Fruit fly (Drosophila melanogaster) whole organism, wandering third instar larva: ENCODE results near the gene Hr78.
A peak's percentile ranks its signal among the peaks of the same experiment; 100 is the strongest.

Experiments used
- Abd-B ChIP-seq: fragments of >200 bp; optimal IDR thresholded peaks from 2 replicates; lab custom pipeline; 2017; ENCODE audit warnings: missing biosample characterization, missing genetic modification characterization
- CG32264 ChIP-seq: fragments of 200-800 bp; sonication (Bioruptor generic); optimal IDR thresholded peaks from 2 replicates; lab custom pipeline; 2016; ENCODE audit warnings: missing biosample characterization, missing genetic modification characterization
- CG9705 ChIP-seq: fragments of 200-800 bp; sonication (Bioruptor generic); optimal IDR thresholded peaks from 2 replicates; lab custom pipeline; 2018; ENCODE audit warnings: missing biosample characterization, mild to moderate bottlenecking, missing genetic modification characterization
- CrebA ChIP-seq: fragments of 200-800 bp; sonication (Bioruptor generic); optimal IDR thresholded peaks from 2 replicates; lab custom pipeline; 2016; ENCODE audit warnings: missing biosample characterization, mild to moderate bottlenecking, missing genetic modification characterization, borderline replicate concordance
- Dfd ChIP-seq: fragments of >200 bp; optimal IDR thresholded peaks from 2 replicates; lab custom pipeline; 2017; ENCODE audit warnings: missing biosample characterization, missing genetic modification characterization
- Dif ChIP-seq: fragments of 200-275, 200-300 bp; sonication (Bioruptor generic); optimal IDR thresholded peaks from 2 replicates; lab custom pipeline; 2018; ENCODE audit warnings: missing biosample characterization, missing genetic modification characterization; ENCODE audit not compliant: partially characterized antibody
- GATAd ChIP-seq: sonication (Bioruptor generic); optimal IDR thresholded peaks from 2 replicates; lab custom pipeline; 2016; ENCODE audit warnings: missing biosample characterization, missing genetic modification characterization
- HLH106 ChIP-seq: fragments of 200-800 bp; optimal IDR thresholded peaks from 3 replicates; lab custom pipeline; 2019; ENCODE audit warnings: missing biosample characterization, mild to moderate bottlenecking, missing genetic modification characterization, moderate library complexity
- Hnf4 ChIP-seq: fragments of 200-800 bp; sonication (Bioruptor generic); optimal IDR thresholded peaks from 2 replicates; lab custom pipeline; 2016; ENCODE audit warnings: missing biosample characterization, mild to moderate bottlenecking, missing genetic modification characterization
- Hr78 ChIP-seq: fragments of >200 bp; optimal IDR thresholded peaks from 2 replicates; lab custom pipeline; 2017; ENCODE audit warnings: missing biosample characterization, missing genetic modification characterization
- Hr83 ChIP-seq: fragments of 200-300 bp; sonication (Bioruptor generic); optimal IDR thresholded peaks from 2 replicates; lab custom pipeline; 2016; ENCODE audit warnings: missing biosample characterization, mild to moderate bottlenecking, missing genetic modification characterization, moderate library complexity; ENCODE audit not compliant: poor library complexity, severe bottlenecking
- Jra ChIP-seq: sonication (Bioruptor generic); optimal IDR thresholded peaks from 2 replicates; lab custom pipeline; 2016; ENCODE audit warnings: missing biosample characterization, missing genetic modification characterization
- Mio ChIP-seq: sonication (Bioruptor generic); optimal IDR thresholded peaks from 2 replicates; lab custom pipeline; 2016; ENCODE audit warnings: missing biosample characterization, missing genetic modification characterization
- Myc ChIP-seq: fragments of >200 bp; optimal IDR thresholded peaks from 2 replicates; lab custom pipeline; 2017
- N ChIP-seq: fragments of >200 bp; optimal IDR thresholded peaks from 2 replicates; lab custom pipeline; 2018; ENCODE audit warnings: missing biosample characterization, missing external identifiers, missing genetic modification characterization
- OdsH ChIP-seq: fragments of 200-800 bp; sonication (Bioruptor generic); optimal IDR thresholded peaks from 2 replicates; lab custom pipeline; 2016; ENCODE audit warnings: missing biosample characterization, mild to moderate bottlenecking, missing genetic modification characterization
- Rel ChIP-seq, 2 experiments: fragments of 200-800 bp; sonication (Bioruptor generic) in 1 of 2; optimal IDR thresholded peaks; 2 replicates in 1 of 2; 3 replicates in 1 of 2; lab custom pipeline; 2016 to 2019; ENCODE audit warnings: mild to moderate bottlenecking in 2 of 2, missing biosample characterization in 2 of 2, missing genetic modification characterization in 2 of 2, moderate library complexity in 1 of 2
- Sp1 ChIP-seq: fragments of 200-800 bp; sonication (Bioruptor generic); optimal IDR thresholded peaks from 3 replicates; lab custom pipeline; 2019; ENCODE audit warnings: missing biosample characterization, mild to moderate bottlenecking, missing genetic modification characterization, moderate library complexity
- Vsx2 ChIP-seq: fragments of 200-300, 225-300 bp; sonication (Bioruptor generic); optimal IDR thresholded peaks from 2 replicates; lab custom pipeline; 2018; ENCODE audit warnings: missing biosample characterization, missing genetic modification characterization; ENCODE audit not compliant: partially characterized antibody
- br ChIP-seq: fragments of 200-800 bp; sonication (Bioruptor generic); optimal IDR thresholded peaks from 2 replicates; lab custom pipeline; 2016; ENCODE audit warnings: missing biosample characterization, missing genetic modification characterization
- brk ChIP-seq: fragments of 200-800 bp; sonication (Bioruptor generic); optimal IDR thresholded peaks from 2 replicates; lab custom pipeline; 2016; ENCODE audit warnings: missing biosample characterization, mild to moderate bottlenecking, missing genetic modification characterization
- dl ChIP-seq, 2 experiments: fragments of 175-275, 200-275 bp in 1 of 2; fragments of 200-275 bp in 1 of 2; sonication (Bioruptor generic); optimal IDR thresholded peaks; lab custom pipeline; 2018; ENCODE audit warnings: mild to moderate bottlenecking in 2 of 2, missing biosample characterization in 2 of 2, missing genetic modification characterization in 2 of 2, moderate library complexity in 2 of 2; ENCODE audit not compliant: partially characterized antibody in 2 of 2, insufficient read depth in 1 of 2
- dmrt93B ChIP-seq: fragments of 200-800 bp; sonication (Bioruptor generic); optimal IDR thresholded peaks from 2 replicates; lab custom pipeline; 2018; ENCODE audit warnings: missing biosample characterization, mild to moderate bottlenecking, missing genetic modification characterization
- dsf ChIP-seq: sonication (Bioruptor generic); optimal IDR thresholded peaks from 2 replicates; lab custom pipeline; 2016; ENCODE audit warnings: missing biosample characterization, missing genetic modification characterization, borderline replicate concordance
- ey ChIP-seq: fragments of 200-800 bp; sonication (Bioruptor generic); optimal IDR thresholded peaks from 2 replicates; lab custom pipeline; 2016; ENCODE audit warnings: missing biosample characterization, missing genetic modification characterization
- foxo ChIP-seq, 2 experiments: fragments of 200-800 bp; sonication (Bioruptor generic); optimal IDR thresholded peaks; 2 replicates in 1 of 2; 3 replicates in 1 of 2; lab custom pipeline; 2016 to 2017; ENCODE audit warnings: missing biosample characterization in 2 of 2, missing genetic modification characterization in 2 of 2
- fru ChIP-seq: fragments of 200-800 bp; sonication (Bioruptor generic); optimal IDR thresholded peaks from 3 replicates; lab custom pipeline; 2016; ENCODE audit warnings: missing biosample characterization, mild to moderate bottlenecking, missing genetic modification characterization
- h ChIP-seq: fragments of 200-800 bp; sonication (Bioruptor generic); optimal IDR thresholded peaks from 3 replicates; lab custom pipeline; 2016; ENCODE audit warnings: missing biosample characterization, mild to moderate bottlenecking, missing genetic modification characterization
- jim ChIP-seq: fragments of 175-275, 200-325 bp; sonication (Bioruptor generic); optimal IDR thresholded peaks from 2 replicates; lab custom pipeline; 2016; ENCODE audit warnings: missing biosample characterization, mild to moderate bottlenecking, missing genetic modification characterization
- lola ChIP-seq: fragments of >200 bp; optimal IDR thresholded peaks from 2 replicates; lab custom pipeline; 2017; ENCODE audit warnings: missing biosample characterization, missing genetic modification characterization
- pan ChIP-seq: fragments of >200 bp; optimal IDR thresholded peaks from 2 replicates; lab custom pipeline; 2017
- psq ChIP-seq: fragments of 200-800 bp; sonication (Bioruptor generic); optimal IDR thresholded peaks from 3 replicates; lab custom pipeline; 2017; ENCODE audit warnings: missing biosample characterization, mild to moderate bottlenecking, missing genetic modification characterization, moderate library complexity
- rgr ChIP-seq: fragments of 200-800 bp; sonication (Bioruptor generic); optimal IDR thresholded peaks from 3 replicates; lab custom pipeline; 2016; ENCODE audit warnings: missing biosample characterization, mild to moderate bottlenecking, missing genetic modification characterization
- sage ChIP-seq: fragments of 200-800 bp; sonication (Bioruptor generic); optimal IDR thresholded peaks from 2 replicates; lab custom pipeline; 2016; ENCODE audit warnings: missing biosample characterization, mild to moderate bottlenecking, missing genetic modification characterization
- sv ChIP-seq: fragments of 200-800 bp; sonication (Bioruptor generic); optimal IDR thresholded peaks from 3 replicates; lab custom pipeline; 2016; ENCODE audit warnings: missing biosample characterization, missing genetic modification characterization
- tai ChIP-seq: sonication (Bioruptor generic); optimal IDR thresholded peaks from 2 replicates; lab custom pipeline; 2016; ENCODE audit warnings: missing biosample characterization, missing genetic modification characterization
- usp ChIP-seq: fragments of >200 bp; optimal IDR thresholded peaks from 2 replicates; lab custom pipeline; 2017; ENCODE audit warnings: missing biosample characterization, missing genetic modification characterization
- woc ChIP-seq: sonication (Bioruptor generic); optimal IDR thresholded peaks from 2 replicates; lab custom pipeline; 2016; ENCODE audit warnings: missing biosample characterization, mild to moderate bottlenecking, missing genetic modification characterization

Hr78 gene

dm6 chr3L:21515823-21516715 is 18.8 kb upstream of the Hr78 start, which contains the start of the genes SAK and Cdk12 (continued):
- TF ChIP-seq Dif (no peak), HLH106 (tag; lab: Kevin White, UChicago) (peak; percentile 90), Hr78 (peak; percentile 64), dl (GFP tag; optimal IDR thresholded peaks at IDR 0.05; lab: Kevin White, UChicago; ENCODE audit: insufficient read depth in 1 of 2, partially characterized antibody in 2 of 2) (no peak), Abd-B (GFP tag; lab: Kevin White, UChicago) (no peak), jim (GFP tag; lab: Kevin White, UChicago) (no peak), usp (no peak), dmrt93B (peak; percentile 80), br (GFP tag; lab: Kevin White, UChicago) (peak; percentile 56), OdsH (GFP tag; lab: Kevin White, UChicago) (peak; percentile 77), dsf (GFP tag; lab: Kevin White, UChicago) (peak; percentile 34), lola (GFP tag; lab: Kevin White, UChicago) (no peak), CG32264 (GFP tag; lab: Kevin White, UChicago) (no peak), Rel (GFP tag; optimal IDR thresholded peaks at IDR 0.05; lab: Kevin White, UChicago) (peak; percentile 42), Rel (tag; optimal IDR thresholded peaks at IDR 0.05; lab: Kevin White, UChicago) (peak; percentile 48)
- TF ChIP-seq, all 38 proteins: peak for 25

dm6 chr3L:21509488-21510122 is 12.3 kb upstream of the Hr78 start:
- no peak for TF ChIP-seq CG9705 (GFP tag; lab: Kevin White, UChicago)
- TF ChIP-seq Vsx2 (GFP tag; lab: Kevin White, UChicago): no peak
- no peak for TF ChIP-seq OdsH (GFP tag; lab: Kevin White, UChicago)
- TF ChIP-seq usp: no peak
- peak in 1 of 2 experiments; percentile 64 for TF ChIP-seq dl (GFP tag; optimal IDR thresholded peaks at IDR 0.05; lab: Kevin White, UChicago; ENCODE audit: insufficient read depth in 1 of 2, partially characterized antibody in 2 of 2)
- no peak for TF ChIP-seq dmrt93B
- no peak for TF ChIP-seq CG32264 (GFP tag; lab: Kevin White, UChicago)
- TF ChIP-seq Rel (GFP tag; optimal IDR thresholded peaks at IDR 0.05; lab: Kevin White, UChicago): no peak
- peak; percentile 65 for TF ChIP-seq Rel (tag; optimal IDR thresholded peaks at IDR 0.05; lab: Kevin White, UChicago)
- no peak for TF ChIP-seq Jra (GFP tag; lab: Kevin White, UChicago)
- no peak for TF ChIP-seq pan (lab: Kevin White, UChicago)
- TF ChIP-seq HLH106 (tag; lab: Kevin White, UChicago): peak; percentile 6
- TF ChIP-seq ey (GFP tag; lab: Kevin White, UChicago): peak; percentile 33
- no peak for TF ChIP-seq Mio (GFP tag; lab: Kevin White, UChicago)
- no peak for TF ChIP-seq CrebA (GFP tag; lab: Kevin White, UChicago)
- peak; percentile 52 for TF ChIP-seq h (GFP tag; lab: Kevin White, UChicago)
- no peak for TF ChIP-seq sage (GFP tag; lab: Kevin White, UChicago)
- peak; percentile 19 for TF ChIP-seq fru (GFP tag; lab: Kevin White, UChicago)
- TF ChIP-seq brk (GFP tag; lab: Kevin White, UChicago): peak; percentile 37
- TF ChIP-seq jim (GFP tag; lab: Kevin White, UChicago): no peak
- no peak for TF ChIP-seq N (GFP tag; lab: Kevin White, UChicago)
- no peak for TF ChIP-seq Dfd
- TF ChIP-seq lola (GFP tag; lab: Kevin White, UChicago): no peak
- peak; percentile 24 for TF ChIP-seq Hnf4
- no peak for TF ChIP-seq Hr78
- TF ChIP-seq Sp1 (GFP tag; lab: Kevin White, UChicago): peak; percentile 3
- no peak for TF ChIP-seq GATAd (GFP tag; lab: Kevin White, UChicago)
- no peak for TF ChIP-seq sv (GFP tag; lab: Kevin White, UChicago)
- TF ChIP-seq Hr83 (GFP tag; lab: Kevin White, UChicago): no peak
- TF ChIP-seq woc (GFP tag; lab: Kevin White, UChicago): peak; percentile 18
- peak; percentile 41 for TF ChIP-seq Dif
- TF ChIP-seq psq: no peak
- peak in 1 of 2 experiments; percentile 47 for TF ChIP-seq foxo (GFP tag; optimal IDR thresholded peaks at IDR 0.05; lab: Kevin White, UChicago)
- TF ChIP-seq tai (GFP tag; lab: Kevin White, UChicago): no peak
- no peak for TF ChIP-seq dsf (GFP tag; lab: Kevin White, UChicago)
- no peak for TF ChIP-seq br (GFP tag; lab: Kevin White, UChicago)
- no peak for TF ChIP-seq Abd-B (GFP tag; lab: Kevin White, UChicago)
- TF ChIP-seq Myc: no peak
- peak; percentile 39 for TF ChIP-seq rgr (GFP tag; lab: Kevin White, UChicago)
